Fruit fly (Drosophila melanogaster): Measurements from ENCODE around the gene CG17375.
A peak's percentile ranks its signal among the peaks of the same experiment; 100 is the strongest.

Gene CG17375

dm6 chr2L:6797408-6797807 is 8.2 kb downstream of the CG17375 start (continued):
- TF ChIP-seq CG30431 (GFP tag; optimal IDR thresholded peaks at IDR 0.05) (no peak), bsh (GFP tag; optimal IDR thresholded peaks at IDR 0.05) (peak in 1 of 2 experiments; percentile 9), schlank (tag; optimal IDR thresholded peaks at IDR 0.05) (no peak), CG5245 (GFP tag; optimal IDR thresholded peaks at IDR 0.05) (peak; percentile 57), CG12219 (GFP tag; optimal IDR thresholded peaks at IDR 0.05) (no peak), CG18619 (GFP tag; optimal IDR thresholded peaks at IDR 0.05) (peak; percentile 23), Dref (GFP tag; IDR thresholded peaks at IDR 0.05) (peak; percentile 87), ase (GFP tag; IDR thresholded peaks at IDR 0.05) (peak; percentile 52; the same call in 1 of the 3 replicates), amos (GFP tag; IDR thresholded peaks at IDR 0.05; ENCODE audit: partially characterized antibody) (peak; percentile 60; the same call in 1 of the 2 replicates), CG14014 (GFP tag; IDR thresholded peaks at IDR 0.05) (0 out of 2 replicates have a peak, but pooled peaks have one; percentile 21), phol (tag; optimal IDR thresholded peaks at IDR 0.05) (peak; percentile 59), Blimp-1 (GFP tag; optimal IDR thresholded peaks at IDR 0.05) (no peak), gcm (GFP tag; optimal IDR thresholded peaks at IDR 0.05) (no peak), tna (GFP tag; IDR thresholded peaks at IDR 0.05; ENCODE audit: partially characterized antibody) (peak; percentile 30; the same call in 1 of the 2 replicates), CG11456 (GFP tag; IDR thresholded peaks at IDR 0.05) (peak; percentile 75), prd (optimal IDR thresholded peaks at IDR 0.05) (no peak), prd (GFP tag; IDR thresholded peaks at IDR 0.05) (peak; percentile 35; the same call in 1 of the 3 replicates), ERR (GFP tag; optimal IDR thresholded peaks at IDR 0.05) (no peak), CG18764 (GFP tag; optimal IDR thresholded peaks at IDR 0.05) (peak; percentile 19), Fer2 (tag; optimal IDR thresholded peaks at IDR 0.05) (no peak), lola (GFP tag; optimal IDR thresholded peaks at IDR 0.05) (no peak), CG9932 (GFP tag; IDR thresholded peaks at IDR 0.05) (peak; percentile 61), Camta (GFP tag; optimal IDR thresholded peaks at IDR 0.05) (peak; percentile 27), nerfin-1 (tag; optimal IDR thresholded peaks at IDR 0.05) (no peak), row (GFP tag; IDR thresholded peaks at IDR 0.05) (0 out of 3 replicates have a peak, but pooled peaks have one; percentile 15), Trl (optimal IDR thresholded peaks at IDR 0.05) (no peak), Trl (GFP tag; optimal IDR thresholded peaks at IDR 0.05) (peak; percentile 53), Lhr (GFP tag; optimal IDR thresholded peaks at IDR 0.05) (peak; percentile 90), Hr51 (GFP tag; optimal IDR thresholded peaks at IDR 0.05) (peak in 1 of 2 experiments; percentile 33), CG8944 (GFP tag; optimal IDR thresholded peaks at IDR 0.05) (no peak), bbx (GFP tag; IDR thresholded peaks at IDR 0.05; ENCODE audit: partially characterized antibody) (peak; percentile 43; the same call in 1 of the 2 replicates), Fer3 (tag; optimal IDR thresholded peaks at IDR 0.05) (peak; percentile 14), Max (GFP tag; optimal IDR thresholded peaks at IDR 0.05) (peak; percentile 27), NC2β (GFP tag; optimal IDR thresholded peaks at IDR 0.05) (peak; percentile 47), Jarid2 (GFP tag; optimal IDR thresholded peaks at IDR 0.05) (peak; percentile 42), CG17829 (tag; optimal IDR thresholded peaks at IDR 0.05) (peak; percentile 72), klu (GFP tag; IDR thresholded peaks at IDR 0.05) (no peak), CG13424 (tag; optimal IDR thresholded peaks at IDR 0.05) (peak; percentile 29), CG13287 (GFP tag; IDR thresholded peaks at IDR 0.05; ENCODE audit: partially characterized antibody) (peak; percentile 75), lmd (GFP tag; IDR thresholded peaks at IDR 0.05) (peak; percentile 49), al (GFP tag; IDR thresholded peaks at IDR 0.05) (no peak), MBD-R2 (GFP tag; IDR thresholded peaks at IDR 0.05) (0 out of 2 replicates have a peak, but pooled peaks have one; percentile 7), fd3F (GFP tag; optimal IDR thresholded peaks at IDR 0.05) (no peak), CG17359 (tag; optimal IDR thresholded peaks at IDR 0.05) (peak; percentile 97), CG2712 (tag; optimal IDR thresholded peaks at IDR 0.05) (peak; percentile 65), Ssrp (tag; optimal IDR thresholded peaks at IDR 0.05) (peak; percentile 1), CG33213 (GFP tag; optimal IDR thresholded peaks at IDR 0.05) (peak; percentile 77), zen2 (GFP tag; IDR thresholded peaks at IDR 0.05; ENCODE audit: partially characterized antibody) (no peak), Aef1 (GFP tag; IDR thresholded peaks at IDR 0.05) (peak; percentile 22; the same call in 1 of the 3 replicates)
